Fruit fly (Drosophila melanogaster): ENCODE measurements around the gene CG4408.

dm6 chr3R:23318928-23319327 lies 44.4 kb downstream of the CG4408 start:
- no peak for TF ChIP-seq GATAe (GFP tag; conservative IDR thresholded peaks at IDR 0.05)
- TF ChIP-seq Side (GFP tag; optimal IDR thresholded peaks at IDR 0.05) = no peak
- no peak for TF ChIP-seq pros (GFP tag; optimal IDR thresholded peaks at IDR 0.05)
- no peak for TF ChIP-seq Hand (GFP tag; optimal IDR thresholded peaks at IDR 0.05)
- TF ChIP-seq Dfd (GFP tag; optimal IDR thresholded peaks at IDR 0.05) = no peak
- TF ChIP-seq Abd-B (GFP tag; optimal IDR thresholded peaks at IDR 0.05) = no peak
- TF ChIP-seq Kr (GFP tag; optimal IDR thresholded peaks at IDR 0.05) = no peak
- no peak for TF ChIP-seq kay (GFP tag; optimal IDR thresholded peaks at IDR 0.05)
- TF ChIP-seq CG6854 (GFP tag; optimal IDR thresholded peaks at IDR 0.05) = no peak
- TF ChIP-seq Ets97D (GFP tag; optimal IDR thresholded peaks at IDR 0.05) = no peak
- TF ChIP-seq D19B (GFP tag; optimal IDR thresholded peaks at IDR 0.05) = no peak
- TF ChIP-seq MESR4 (GFP tag; optimal IDR thresholded peaks at IDR 0.05) = no peak

Data from whole organism, embryonic.